Worm (Caenorhabditis elegans): Measurements from ENCODE around the gene C42D8.1.

DNA sequence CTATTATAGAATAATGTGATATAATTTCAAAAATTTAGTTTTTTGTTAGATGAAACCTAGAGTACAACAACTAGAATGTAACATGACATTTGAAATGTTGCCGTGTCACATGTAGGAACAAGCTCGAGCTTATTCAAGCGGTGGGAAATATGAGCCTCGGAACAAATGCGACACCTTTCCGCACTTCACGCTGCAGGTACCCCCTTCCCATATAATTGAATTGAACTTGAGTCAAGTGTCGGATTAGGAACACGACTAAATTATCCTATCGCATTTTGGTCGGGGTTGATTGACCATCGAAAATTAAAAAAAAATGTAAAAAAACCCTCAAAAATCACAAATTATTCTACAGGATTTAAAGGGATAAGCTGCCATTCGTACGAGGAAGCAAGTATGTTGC lies 10.9 kb downstream of the C42D8.1 start:
- TF ChIP-seq tbx-11 (GFP tag; IDR thresholded peaks at IDR 0.05) (no peak), scrt-1 (GFP tag; IDR thresholded peaks at IDR 0.05) (no peak), B0310.2 (tag; optimal IDR thresholded peaks at IDR 0.05) (no peak), sea-1 (GFP tag; conservative IDR thresholded peaks at IDR 0.05) (no peak), ets-7 (tag; optimal IDR thresholded peaks at IDR 0.05) (no peak), tbx-37 (GFP tag; conservative IDR thresholded peaks at IDR 0.05) (no peak)
